Worm (Caenorhabditis elegans) whole organism, young adult: ENCODE results near the gene pals-24.

Experiments
- B0019.2 ChIP-seq: fragments of 200-800 bp; sonication (Bioruptor generic); conservative IDR thresholded peaks from 2 replicates; pipeline ENCODE4 v1.3.6; 2022; ENCODE audit warnings: missing genetic modification reagents, missing genetic modification characterization, missing compliant biosample characterization
- B0035.1 ChIP-seq: sonication (generic microtip); optimal IDR thresholded peaks from 2 replicates; lab custom pipeline; 2016; ENCODE audit warnings: missing genetic modification characterization, mild to moderate bottlenecking, missing compliant biosample characterization, missing genotype, missing genetic modification reagents
- C17E4.6 ChIP-seq: fragments of 200-800 bp; sonication (Bioruptor generic); IDR thresholded peaks from 2 replicates; pipeline ENCODE4 v1.3.6; 2022; ENCODE audit warnings: missing genetic modification reagents, missing genetic modification characterization, missing compliant biosample characterization
- F33H1.4 ChIP-seq: fragments of 200-800 bp; sonication (Bioruptor generic); IDR thresholded peaks from 2 replicates; pipeline ENCODE4 v1.3.6; 2022; ENCODE audit warnings: missing genetic modification reagents, missing genetic modification characterization, missing compliant biosample characterization
- F39B2.1 ChIP-seq: fragments of 200-800 bp; sonication (Bioruptor generic); IDR thresholded peaks from 2 replicates; pipeline ENCODE4 v1.3.6; 2022; ENCODE audit warnings: missing genetic modification reagents, missing genetic modification characterization, missing compliant biosample characterization
- F49E8.2 ChIP-seq: sonication (generic microtip); optimal IDR thresholded peaks from 3 replicates; lab custom pipeline; 2017; ENCODE audit warnings: missing genetic modification characterization, mild to moderate bottlenecking, missing compliant biosample characterization, antibody characterized with exemption, moderate library complexity; ENCODE audit not compliant: insufficient read depth
- F52B5.7 ChIP-seq: sonication (generic microtip); optimal IDR thresholded peaks from 2 replicates; lab custom pipeline; 2016; ENCODE audit warnings: mild to moderate bottlenecking, missing genetic modification characterization, missing compliant biosample characterization
- K12H6.12 ChIP-seq: fragments of 200-800 bp; sonication (Bioruptor generic); optimal IDR thresholded peaks from 2 replicates; lab custom pipeline; 2018; ENCODE audit warnings: mild to moderate bottlenecking, missing genetic modification characterization, missing compliant biosample characterization
- attf-5 ChIP-seq: fragments of 200-800 bp; sonication (Bioruptor generic); optimal IDR thresholded peaks from 2 replicates; lab custom pipeline; 2018; ENCODE audit warnings: mild to moderate bottlenecking, missing genetic modification characterization, missing compliant biosample characterization
- attf-6 ChIP-seq: fragments of 200-800 bp; sonication (Bioruptor generic); IDR thresholded peaks from 2 replicates; pipeline ENCODE4 v1.3.6; 2022; ENCODE audit warnings: missing genetic modification reagents, missing genetic modification characterization, missing compliant biosample characterization
- cebp-1 ChIP-seq, 2 experiments: fragments of 200-800 bp in 1 of 2; sonication (Bioruptor generic) in 1 of 2; sonication (generic microtip) in 1 of 2; IDR thresholded peaks in 1 of 2; optimal IDR thresholded peaks in 1 of 2; 2 replicates each; pipeline versions ENCODE4 v1.3.6 to Lab custom; 2017 to 2022; ENCODE audit warnings: missing compliant biosample characterization in 2 of 2, missing genetic modification characterization in 2 of 2, mild to moderate bottlenecking in 1 of 2, missing genetic modification reagents in 1 of 2, moderate library complexity in 1 of 2
- ceh-27 ChIP-seq: fragments of 200-800 bp; sonication (Bioruptor generic); optimal IDR thresholded peaks from 2 replicates; lab custom pipeline; 2018; ENCODE audit warnings: mild to moderate bottlenecking, missing genetic modification characterization, moderate library complexity, missing compliant biosample characterization
- ceh-91 ChIP-seq: fragments of 200-800 bp; sonication (Bioruptor generic); IDR thresholded peaks from 2 replicates; pipeline ENCODE4 v1.3.6; 2022; ENCODE audit warnings: missing genetic modification reagents, missing genetic modification characterization, missing compliant biosample characterization
- dox-1 ChIP-seq: fragments of 200-800 bp; sonication (Bioruptor generic); IDR thresholded peaks from 2 replicates; pipeline ENCODE4 v1.3.6; 2022; ENCODE audit warnings: missing genetic modification reagents, missing genetic modification characterization, missing compliant biosample characterization
- egrh-3 ChIP-seq: fragments of 200-800 bp; sonication (Bioruptor generic); IDR thresholded peaks from 2 replicates; pipeline ENCODE4 v1.3.6; 2022; ENCODE audit warnings: missing genetic modification reagents, missing genetic modification characterization, missing compliant biosample characterization
- ets-4 ChIP-seq: fragments of 200-800 bp; sonication (Bioruptor generic); optimal IDR thresholded peaks from 2 replicates; lab custom pipeline; 2018; ENCODE audit warnings: mild to moderate bottlenecking, missing genetic modification characterization, missing compliant biosample characterization
- fkh-3 ChIP-seq: sonication (generic microtip); optimal IDR thresholded peaks from 2 replicates; lab custom pipeline; 2016; ENCODE audit warnings: mild to moderate bottlenecking, missing genetic modification characterization, missing compliant biosample characterization
- hmg-20 ChIP-seq: fragments of 200-800 bp; sonication (Bioruptor generic); IDR thresholded peaks from 2 replicates; pipeline ENCODE4 v1.3.6; 2022; ENCODE audit warnings: missing genetic modification reagents, missing genetic modification characterization, missing compliant biosample characterization
- hrde-1 ChIP-seq: sonication (generic microtip); optimal IDR thresholded peaks from 2 replicates; lab custom pipeline; 2016; ENCODE audit warnings: missing genetic modification characterization, mild to moderate bottlenecking, missing compliant biosample characterization, moderate library complexity, missing genotype, missing genetic modification reagents, borderline replicate concordance
- lin-35 ChIP-seq, 3 experiments: fragments of 150-350 bp in 2 of 3; sonication (generic microtip) in 1 of 3; optimal IDR thresholded peaks; 2 replicates each; lab custom pipeline; 2014 to 2018; ENCODE audit warnings: missing biosample characterization in 3 of 3, missing genetic modification characterization in 3 of 3, missing genetic modification reagents in 3 of 3
- lin-40 ChIP-seq: sonication (generic microtip); optimal IDR thresholded peaks from 2 replicates; lab custom pipeline; 2016; ENCODE audit warnings: missing genetic modification characterization, mild to moderate bottlenecking, missing compliant biosample characterization, missing genotype, missing genetic modification reagents
- lin-54 ChIP-seq: fragments of 200-800 bp; sonication (Bioruptor generic); optimal IDR thresholded peaks from 2 replicates; lab custom pipeline; 2018; ENCODE audit warnings: mild to moderate bottlenecking, missing genetic modification characterization, missing compliant biosample characterization
- lir-1 ChIP-seq: fragments of 200-800 bp; sonication (Bioruptor generic); conservative IDR thresholded peaks from 2 replicates; pipeline ENCODE4 v1.3.6; 2022; ENCODE audit warnings: missing genetic modification reagents, missing genetic modification characterization, missing compliant biosample characterization
- lsl-1 ChIP-seq: fragments of 200-800 bp; sonication (Bioruptor generic); optimal IDR thresholded peaks from 2 replicates; lab custom pipeline; 2018; ENCODE audit warnings: mild to moderate bottlenecking, missing genetic modification characterization, moderate library complexity, missing compliant biosample characterization
- lsy-27 ChIP-seq: sonication (generic microtip); optimal IDR thresholded peaks from 2 replicates; lab custom pipeline; 2017; ENCODE audit warnings: missing genetic modification characterization, mild to moderate bottlenecking, missing compliant biosample characterization, antibody characterized with exemption, missing genotype, borderline replicate concordance; ENCODE audit not compliant: insufficient read depth
- madf-10 ChIP-seq: sonication (generic microtip); optimal IDR thresholded peaks from 2 replicates; lab custom pipeline; 2016; ENCODE audit warnings: mild to moderate bottlenecking, missing genetic modification characterization, missing compliant biosample characterization
- madf-3 ChIP-seq: fragments of 200-800 bp; sonication (Bioruptor generic); IDR thresholded peaks from 2 replicates; pipeline ENCODE4 v1.3.6; 2022; ENCODE audit warnings: missing genetic modification reagents, missing genetic modification characterization, missing compliant biosample characterization
- madf-8 ChIP-seq: fragments of 200-800 bp; sonication (Bioruptor generic); conservative IDR thresholded peaks from 2 replicates; pipeline ENCODE4 v1.3.6; 2022; ENCODE audit warnings: missing genetic modification reagents, missing genetic modification characterization, missing compliant biosample characterization
- mxl-1 ChIP-seq: sonication (generic microtip); optimal IDR thresholded peaks from 2 replicates; lab custom pipeline; 2016; ENCODE audit warnings: missing genetic modification characterization, missing compliant biosample characterization
- nfya-2 ChIP-seq: fragments of 200-800 bp; sonication (Bioruptor generic); IDR thresholded peaks from 2 replicates; pipeline ENCODE4 v1.3.6; 2022; ENCODE audit warnings: missing genetic modification reagents, missing genetic modification characterization, missing compliant biosample characterization
- nfyb-1 ChIP-seq: fragments of 200-800 bp; sonication (Bioruptor generic); IDR thresholded peaks from 2 replicates; pipeline ENCODE4 v1.3.6; 2022; ENCODE audit warnings: missing genetic modification reagents, missing genetic modification characterization, missing compliant biosample characterization
- nhr-80 ChIP-seq: sonication (generic microtip); optimal IDR thresholded peaks from 2 replicates; lab custom pipeline; 2016; ENCODE audit warnings: missing genetic modification characterization, missing compliant biosample characterization
- pbrm-1 ChIP-seq: fragments of 200-800 bp; sonication (Bioruptor generic); IDR thresholded peaks from 2 replicates; pipeline ENCODE4 v1.3.6; 2022; ENCODE audit warnings: missing genetic modification reagents, missing genetic modification characterization, missing compliant biosample characterization
- pha-4 ChIP-seq: fragments of 150-350 bp; sonication (generic microtip); optimal IDR thresholded peaks from 2 replicates; lab custom pipeline; 2014; ENCODE audit warnings: missing biosample characterization, missing genetic modification reagents, missing genetic modification characterization
- sea-2 ChIP-seq: fragments of 200-800 bp; sonication (Bioruptor generic); IDR thresholded peaks from 2 replicates; pipeline ENCODE4 v1.3.6; 2022; ENCODE audit warnings: missing genetic modification characterization, missing compliant biosample characterization
- snpc-4 ChIP-seq, 5 experiments: fragments of 150-350 bp in 1 of 5; sonication (generic microtip) in 4 of 5; optimal IDR thresholded peaks; 2 replicates each; lab custom pipeline; 2014 to 2018; ENCODE audit warnings: missing genetic modification characterization in 5 of 5, missing biosample characterization in 3 of 5, antibody characterized with exemption in 2 of 5, mild to moderate bottlenecking in 2 of 5, missing compliant biosample characterization in 2 of 5, missing genotype in 2 of 5, moderate library complexity in 2 of 5, missing genetic modification reagents in 1 of 5
- somi-1 ChIP-seq: fragments of 200-800 bp; sonication (Bioruptor generic); optimal IDR thresholded peaks from 2 replicates; lab custom pipeline; 2018; ENCODE audit warnings: mild to moderate bottlenecking, missing genetic modification characterization, missing compliant biosample characterization
- sptf-2 ChIP-seq: fragments of 200-800 bp; sonication (Bioruptor generic); optimal IDR thresholded peaks from 2 replicates; lab custom pipeline; 2018; ENCODE audit warnings: mild to moderate bottlenecking, missing genetic modification characterization, missing compliant biosample characterization
- tlf-1 ChIP-seq: fragments of 200-800 bp; sonication (Bioruptor generic); optimal IDR thresholded peaks from 2 replicates; lab custom pipeline; 2018; ENCODE audit warnings: mild to moderate bottlenecking, missing genetic modification characterization, missing compliant biosample characterization
- zfh-2 ChIP-seq: fragments of 200-800 bp; sonication (Bioruptor generic); conservative IDR thresholded peaks from 2 replicates; pipeline ENCODE4 v1.3.6; 2022; ENCODE audit warnings: missing genetic modification reagents, missing genetic modification characterization, missing compliant biosample characterization
- ztf-18 ChIP-seq: sonication (generic microtip); optimal IDR thresholded peaks from 2 replicates; lab custom pipeline; 2016; ENCODE audit warnings: missing genotype, mild to moderate bottlenecking, missing genetic modification characterization, missing compliant biosample characterization
- ztf-25 ChIP-seq: fragments of 200-800 bp; sonication (Bioruptor generic); IDR thresholded peaks from 2 replicates; pipeline ENCODE4 v1.3.6; 2022; ENCODE audit warnings: missing genetic modification reagents, missing genetic modification characterization, missing compliant biosample characterization

The pals-24 gene

ce11 chrIII:120199-120598 is at the start of gene pals-24:
pals-24 (plus strand) TSS chrIII:120435.
- TF ChIP-seq lir-1 (GFP tag; lab: Robert Waterston, UW) (no peak), madf-3 (GFP tag; lab: Robert Waterston, UW) (no peak), madf-10 (no peak), pha-4 (peak; percentile 16), dox-1 (peak; percentile 46), nfya-2 (GFP tag; lab: Robert Waterston, UW) (no peak), attf-5 (GFP tag; lab: Kevin White, UChicago) (peak; percentile 43), nhr-80 (peak; percentile 89), cebp-1 (GFP tag; IDR thresholded peaks at IDR 0.05; lab: Robert Waterston, UW) (peak; percentile 74; the same call in 1 of the 2 replicates), cebp-1 (tag; optimal IDR thresholded peaks at IDR 0.05; lab: Kevin White, UChicago) (peak; percentile 76), F52B5.7 (no peak), F39B2.1 (GFP tag; lab: Robert Waterston, UW) (no peak)
- TF ChIP-seq, all 124 proteins: peak for 5

ce11 chrIII:72078-72477 is 48.2 kb upstream of the pals-24 start:
- peak; percentile 70; the same call in 1 of the 2 replicates for TF ChIP-seq egrh-3
- no peak for TF ChIP-seq somi-1
- no peak for TF ChIP-seq lin-35 (GFP tag; optimal IDR thresholded peaks at IDR 0.05; lab: Kevin White, UChicago)
- TF ChIP-seq B0035.1 = no peak
- TF ChIP-seq hrde-1 (tag; lab: Kevin White, UChicago) = no peak
- TF ChIP-seq zfh-2 = peak; percentile 84

ce11 chrIII:84372-84771 is 35.9 kb upstream of the pals-24 start:
- TF ChIP-seq hmg-20 (GFP tag; lab: Robert Waterston, UW) (no peak), C17E4.6 (GFP tag; lab: Robert Waterston, UW) (no peak), nfyb-1 (GFP tag; lab: Robert Waterston, UW) (peak; percentile 76; the same call in 1 of the 2 replicates), attf-6 (GFP tag; lab: Robert Waterston, UW) (no peak), nfya-2 (GFP tag; lab: Robert Waterston, UW) (0 out of 2 replicates have a peak, but pooled peaks have one; percentile 77), zfh-2 (no peak), ztf-25 (GFP tag; lab: Robert Waterston, UW) (no peak), attf-5 (GFP tag; lab: Kevin White, UChicago) (no peak)

- no peak for TF ChIP-seq mxl-1 (tag; lab: Kevin White, UChicago)
- peak; percentile 13 for TF ChIP-seq ceh-27 (GFP tag; lab: Kevin White, UChicago)
- TF ChIP-seq madf-8 (GFP tag; lab: Robert Waterston, UW) = peak; percentile 56
- TF ChIP-seq K12H6.12 (tag; lab: Kevin White, UChicago) = peak; percentile 29
- TF ChIP-seq lsl-1 = peak; percentile 86
- TF ChIP-seq ets-4 (GFP tag; lab: Kevin White, UChicago) = no peak
- TF ChIP-seq ztf-18 = no peak
- TF ChIP-seq lsy-27 (tag; lab: Kevin White, UChicago) = no peak
- peak; percentile 77 for TF ChIP-seq ceh-91 (GFP tag; lab: Robert Waterston, UW)
- peak; percentile 59 for TF ChIP-seq F49E8.2
- no peak for TF ChIP-seq pbrm-1 (GFP tag; lab: Robert Waterston, UW)
- TF ChIP-seq F33H1.4 = peak; percentile 93
- peak; percentile 91 for TF ChIP-seq attf-5 (GFP tag; lab: Kevin White, UChicago)
- no peak for TF ChIP-seq fkh-3 (tag; lab: Kevin White, UChicago)
- peak; percentile 77 for TF ChIP-seq B0019.2 (GFP tag; lab: Robert Waterston, UW)
- peak in 1 of 3 experiments; percentile 36 for TF ChIP-seq lin-35 (GFP tag; optimal IDR thresholded peaks at IDR 0.05; lab: Kevin White, UChicago)
- TF ChIP-seq sptf-2 = no peak
- no peak for TF ChIP-seq sea-2
- peak; percentile 60 for TF ChIP-seq lin-54
- TF ChIP-seq snpc-4 (GFP tag; optimal IDR thresholded peaks at IDR 0.05; lab: Kevin White, UChicago) = peak; percentile 30
- TF ChIP-seq snpc-4 (tag; optimal IDR thresholded peaks at IDR 0.05; lab: Kevin White, UChicago) = peak in 2 of 4 experiments; percentile 38
- no peak for TF ChIP-seq lin-40 (tag; lab: Kevin White, UChicago)
- peak; percentile 54 for TF ChIP-seq madf-10
- peak; percentile 29 for TF ChIP-seq tlf-1
These were observed 33.9 kb upstream of the pals-24 start, which contains the start of gene attf-3 for ce11 chrIII:86316-86715. attf-3 (minus strand) TSS chrIII:86384.
